Fruit fly (Drosophila melanogaster): ENCODE measurements around the gene Alg14.

Gene Alg14

DNA sequence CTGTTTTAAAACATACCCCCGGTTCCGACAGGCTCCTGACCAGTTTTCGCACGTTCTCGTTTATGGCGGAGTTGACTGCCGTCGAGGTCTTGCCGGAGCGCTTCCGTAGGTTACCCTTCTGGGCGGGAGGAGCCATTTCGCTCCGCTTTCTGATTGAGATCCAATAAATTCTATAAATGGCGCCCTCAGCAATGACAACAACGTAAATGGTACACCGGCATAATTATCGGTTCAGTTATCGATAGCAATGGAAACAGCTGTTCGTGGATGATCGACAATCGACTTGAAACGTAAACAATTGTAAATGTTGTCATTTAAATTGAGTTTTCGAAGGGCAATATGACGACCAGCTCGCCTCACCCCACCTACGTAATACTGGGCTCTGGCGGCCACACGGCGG is at the start of gene Alg14, which contains the start of gene Grip128:
Gene Alg14, plus strand, starts transcription at position 261 of the 400 bp plus-strand sequence.
Gene Grip128, minus strand, starts transcription at position 216 of the 400 bp plus-strand sequence.
- TF ChIP-seq net (GFP tag; optimal IDR thresholded peaks at IDR 0.05) (no peak), CG15336 (GFP tag; IDR thresholded peaks at IDR 0.05) (no peak), cyc (GFP tag; optimal IDR thresholded peaks at IDR 0.05) (no peak), Ets21C (GFP tag; optimal IDR thresholded peaks at IDR 0.05) (no peak), Smox (GFP tag; optimal IDR thresholded peaks at IDR 0.05) (no peak), Blimp-1 (GFP tag; optimal IDR thresholded peaks at IDR 0.05) (no peak), CG10631 (GFP tag; optimal IDR thresholded peaks at IDR 0.05) (no peak), Eip93F (GFP tag; optimal IDR thresholded peaks at IDR 0.05) (no peak), dsx (GFP tag; optimal IDR thresholded peaks at IDR 0.05; ENCODE audit: poor library complexity, severe bottlenecking) (no peak), CG6808 (GFP tag; optimal IDR thresholded peaks at IDR 0.05) (no peak), Sox14 (GFP tag; optimal IDR thresholded peaks at IDR 0.05) (no peak), Hr39 (GFP tag; optimal IDR thresholded peaks at IDR 0.05) (no peak), fd59A (GFP tag; optimal IDR thresholded peaks at IDR 0.05) (no peak)

dm6 chrX:15441245-15441644 is 30.7 kb upstream of the Alg14 start, which contains the start of gene Cngl:
TSS of gene Cngl (minus strand) at chrX:15441252.
- TF ChIP-seq dac (GFP tag; optimal IDR thresholded peaks at IDR 0.05): no peak
- TF ChIP-seq net (GFP tag; optimal IDR thresholded peaks at IDR 0.05): no peak

DNA sequence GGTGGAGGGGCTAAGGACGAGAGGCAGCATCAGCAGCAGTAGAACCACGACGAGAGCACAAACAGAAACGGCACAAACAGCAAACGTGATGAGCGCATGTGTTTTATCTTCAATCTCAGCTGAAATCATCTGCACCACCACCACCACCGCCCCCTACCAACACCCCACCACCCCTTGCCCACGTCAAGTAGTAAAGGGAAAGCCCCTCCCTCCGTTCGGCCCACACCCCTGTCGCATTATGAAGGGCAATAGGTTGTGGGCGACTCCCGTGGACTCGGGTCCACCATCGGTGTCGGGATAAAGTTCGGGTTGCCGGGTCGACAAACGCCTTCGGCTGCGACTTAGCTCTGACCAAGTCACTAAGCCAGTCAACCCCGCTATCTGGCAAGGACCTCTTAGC is 28.5 kb upstream of the Alg14 start:
- TF ChIP-seq Eip93F (GFP tag; optimal IDR thresholded peaks at IDR 0.05) (no peak), CG6163 (GFP tag; IDR thresholded peaks at IDR 0.05) (no peak), CG6854 (GFP tag; optimal IDR thresholded peaks at IDR 0.05) (no peak), CG9139 (GFP tag; optimal IDR thresholded peaks at IDR 0.05) (no peak), spab (GFP tag; optimal IDR thresholded peaks at IDR 0.05) (no peak), CG10669 (GFP tag; optimal IDR thresholded peaks at IDR 0.05) (no peak), topi (GFP tag; optimal IDR thresholded peaks at IDR 0.05) (no peak), pdm3 (GFP tag; optimal IDR thresholded peaks at IDR 0.05) (no peak)

DNA sequence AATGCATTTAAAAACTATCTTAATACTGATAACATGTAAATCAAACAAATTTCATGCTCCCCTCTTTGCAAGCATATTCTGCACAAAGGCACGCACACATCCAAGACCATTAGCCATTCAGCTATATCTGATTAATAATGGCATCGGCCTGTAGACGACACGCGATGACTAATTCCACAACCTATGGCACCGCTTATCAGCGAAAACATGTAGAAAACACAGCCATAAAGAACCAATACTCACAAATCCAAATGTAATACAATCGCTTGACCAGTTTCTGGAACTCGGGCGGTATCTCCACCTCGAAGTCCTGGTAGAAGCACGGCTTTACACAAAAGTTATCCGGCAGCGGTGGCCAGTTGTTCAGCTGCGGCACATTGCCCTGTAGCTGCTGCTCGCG is 23.8 kb upstream of the Alg14 start:
- no peak for TF ChIP-seq CG6792 (GFP tag; optimal IDR thresholded peaks at IDR 0.05)
- no peak for TF ChIP-seq eg (GFP tag; IDR thresholded peaks at IDR 0.05)
- TF ChIP-seq svp (GFP tag): peak; percentile 92
- no peak for TF ChIP-seq topi (GFP tag; optimal IDR thresholded peaks at IDR 0.05)
- TF ChIP-seq CG32006 (GFP tag; optimal IDR thresholded peaks at IDR 0.05): no peak

DNA sequence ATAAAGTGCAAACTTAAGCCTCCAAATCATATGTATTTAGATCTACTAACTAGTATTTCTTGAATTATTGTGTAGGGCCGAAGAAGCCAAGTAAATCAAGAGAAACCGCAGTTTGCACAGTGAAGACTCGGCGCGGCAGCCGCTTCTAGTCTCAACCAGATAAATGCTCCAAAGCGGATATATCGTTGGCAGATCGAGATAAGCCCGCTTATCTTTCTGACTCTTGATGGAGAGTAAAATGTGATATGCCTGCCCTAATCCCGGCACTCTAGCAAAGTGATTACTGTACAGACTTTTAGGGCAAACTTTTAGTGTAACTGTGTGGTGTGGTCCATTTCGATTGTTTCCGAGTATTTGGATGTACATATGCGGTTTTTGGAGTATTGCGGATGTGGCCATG is 23.2 kb upstream of the Alg14 start:
- TF ChIP-seq OdsH (GFP tag; optimal IDR thresholded peaks at IDR 0.05): peak; percentile 36
- TF ChIP-seq svp (GFP tag): peak; percentile 50
- peak; percentile 2 for TF ChIP-seq cyc (GFP tag; optimal IDR thresholded peaks at IDR 0.05)
- TF ChIP-seq Eip78C (GFP tag): peak; percentile 30
- TF ChIP-seq CG32006 (GFP tag; optimal IDR thresholded peaks at IDR 0.05): peak; percentile 30
- TF ChIP-seq esn (GFP tag; optimal IDR thresholded peaks at IDR 0.05): no peak
- no peak for TF ChIP-seq ss (GFP tag; optimal IDR thresholded peaks at IDR 0.05)
- no peak for TF ChIP-seq net (GFP tag; optimal IDR thresholded peaks at IDR 0.05)
- TF ChIP-seq Hr4 (GFP tag; optimal IDR thresholded peaks at IDR 0.05): peak; percentile 19
- no peak for TF ChIP-seq CG8319 (GFP tag; optimal IDR thresholded peaks at IDR 0.05)
- peak; percentile 3 for TF ChIP-seq Sox15 (GFP tag; optimal IDR thresholded peaks at IDR 0.05)
- TF ChIP-seq Gug (GFP tag; IDR thresholded peaks at IDR 0.05): 0 out of 2 replicates have a peak, but pooled peaks have one; percentile 30
- TF ChIP-seq CG6163 (GFP tag; IDR thresholded peaks at IDR 0.05): peak; percentile 34; the same call in 1 of the 3 replicates
- peak; percentile 12 for TF ChIP-seq Hr39 (GFP tag; optimal IDR thresholded peaks at IDR 0.05)
- TF ChIP-seq CG15336 (GFP tag; IDR thresholded peaks at IDR 0.05): peak; percentile 17; the same call in 1 of the 2 replicates
- TF ChIP-seq Ets21C (GFP tag; optimal IDR thresholded peaks at IDR 0.05): no peak
- peak; percentile 32; the same call in 1 of the 3 replicates for TF ChIP-seq eg (GFP tag; IDR thresholded peaks at IDR 0.05)
- peak; percentile 1 for TF ChIP-seq CG4318 (GFP tag; optimal IDR thresholded peaks at IDR 0.05)

Measured in whole organism, prepupa.